Fruit fly (Drosophila melanogaster) whole organism, embryonic: ENCODE data around the gene FucTD.

Source experiments
- Atf6 ChIP-seq: fragments of 200-800 bp; sonication (Bioruptor generic); IDR thresholded peaks from 2 replicates; pipeline ENCODE4 v1.3.6; 2022; ENCODE audit warnings: missing biosample characterization, missing genetic modification characterization
- Bgb ChIP-seq: fragments of 200-800 bp; sonication (Bioruptor generic); IDR thresholded peaks from 2 replicates; pipeline ENCODE4 v1.3.6; 2022; ENCODE audit warnings: missing biosample characterization, missing genetic modification characterization; ENCODE audit not compliant: partially characterized antibody
- CG10565 ChIP-seq: fragments of 200-800 bp; sonication (Bioruptor generic); optimal IDR thresholded peaks from 3 replicates; lab custom pipeline; 2016; ENCODE audit warnings: missing biosample characterization, mild to moderate bottlenecking, missing genetic modification characterization
- CG11695 ChIP-seq: fragments of 200-800 bp; sonication (Bioruptor generic); IDR thresholded peaks from 3 replicates; pipeline ENCODE4 v1.3.6; 2022; ENCODE audit warnings: missing biosample characterization, missing genetic modification characterization
- CG11696 ChIP-seq: fragments of 200-800 bp; sonication (Bioruptor generic); IDR thresholded peaks from 2 replicates; pipeline ENCODE4 v1.3.6; 2022; ENCODE audit warnings: missing biosample characterization, missing genetic modification characterization
- CG11723 ChIP-seq: fragments of 200-800 bp; sonication (Bioruptor generic); optimal IDR thresholded peaks from 2 replicates; lab custom pipeline; 2017; ENCODE audit warnings: missing biosample characterization, mild to moderate bottlenecking, missing genetic modification characterization
- CG12219 ChIP-seq: fragments of 200-800 bp; sonication (Bioruptor generic); optimal IDR thresholded peaks from 3 replicates; lab custom pipeline; 2018; ENCODE audit warnings: missing biosample characterization, mild to moderate bottlenecking, missing genetic modification characterization
- CG12769 ChIP-seq: fragments of 200-800 bp; sonication (Bioruptor generic); optimal IDR thresholded peaks from 2 replicates; lab custom pipeline; 2019; ENCODE audit warnings: missing biosample characterization, mild to moderate bottlenecking, missing genetic modification characterization, moderate library complexity
- CG14860 ChIP-seq: fragments of 200-800 bp; sonication (Bioruptor generic); IDR thresholded peaks from 3 replicates; pipeline ENCODE4 v1.3.6; 2022; ENCODE audit warnings: missing biosample characterization, missing genetic modification characterization; ENCODE audit not compliant: partially characterized antibody
- CG14965 ChIP-seq: fragments of 200-800 bp; sonication (Bioruptor generic); optimal IDR thresholded peaks from 2 replicates; lab custom pipeline; 2016; ENCODE audit warnings: missing biosample characterization, missing genetic modification characterization, borderline replicate concordance
- CG15601 ChIP-seq: fragments of 200-800 bp; sonication (Bioruptor generic); optimal IDR thresholded peaks from 3 replicates; lab custom pipeline; 2019; ENCODE audit warnings: missing biosample characterization, mild to moderate bottlenecking, missing genetic modification characterization, moderate library complexity
- CG17912 ChIP-seq: fragments of 200-800 bp; sonication (Bioruptor generic); optimal IDR thresholded peaks from 2 replicates; lab custom pipeline; 2018; ENCODE audit warnings: missing biosample characterization, mild to moderate bottlenecking, missing genetic modification characterization
- CG1832 ChIP-seq: fragments of 200-800 bp; sonication (Bioruptor generic); optimal IDR thresholded peaks from 2 replicates; lab custom pipeline; 2017; ENCODE audit warnings: missing biosample characterization, mild to moderate bottlenecking, missing genetic modification characterization, inconsistent platforms
- CG2116 ChIP-seq: fragments of 200-800 bp; sonication (Bioruptor generic); optimal IDR thresholded peaks from 3 replicates; lab custom pipeline; 2018; ENCODE audit warnings: missing biosample characterization, mild to moderate bottlenecking, missing genetic modification characterization
- CG2129 ChIP-seq: fragments of 200-800 bp; sonication (Bioruptor generic); IDR thresholded peaks from 2 replicates; pipeline ENCODE4 v1.3.6; 2022; ENCODE audit warnings: missing biosample characterization, missing genetic modification characterization; ENCODE audit not compliant: partially characterized antibody
- CG2199 ChIP-seq: fragments of 200-800 bp; sonication (Bioruptor generic); IDR thresholded peaks from 3 replicates; pipeline ENCODE4 v1.3.6; 2022; ENCODE audit warnings: missing biosample characterization, missing genetic modification characterization
- CG2678 ChIP-seq: fragments of 200-800 bp; sonication (Bioruptor generic); optimal IDR thresholded peaks from 3 replicates; lab custom pipeline; 2019; ENCODE audit warnings: missing biosample characterization, mild to moderate bottlenecking, missing genetic modification characterization, moderate library complexity
- CG2712 ChIP-seq: fragments of 200-800 bp; optimal IDR thresholded peaks from 3 replicates; lab custom pipeline; 2019; ENCODE audit warnings: missing biosample characterization, mild to moderate bottlenecking, missing genetic modification characterization, moderate library complexity
- CG2875 ChIP-seq: fragments of 200-800 bp; sonication (Bioruptor generic); optimal IDR thresholded peaks from 2 replicates; lab custom pipeline; 2017; ENCODE audit warnings: missing biosample characterization, mild to moderate bottlenecking, missing genetic modification characterization, missing genetic modification reagents
- CG42726 ChIP-seq: fragments of 200-800 bp; sonication (Bioruptor generic); IDR thresholded peaks from 2 replicates; pipeline ENCODE4 v1.3.6; 2022; ENCODE audit warnings: missing biosample characterization, missing genetic modification characterization; ENCODE audit not compliant: partially characterized antibody
- CG4854 ChIP-seq: fragments of 200-800 bp; sonication (Bioruptor generic); optimal IDR thresholded peaks from 2 replicates; lab custom pipeline; 2016; ENCODE audit warnings: missing biosample characterization, missing genetic modification characterization, inconsistent platforms
- CG7928 ChIP-seq: fragments of 200-800 bp; sonication (Bioruptor generic); optimal IDR thresholded peaks from 2 replicates; lab custom pipeline; 2017; ENCODE audit warnings: missing biosample characterization, mild to moderate bottlenecking, missing genetic modification characterization
- CG8089 ChIP-seq: fragments of 200-800 bp; sonication (Bioruptor generic); optimal IDR thresholded peaks from 3 replicates; lab custom pipeline; 2016; ENCODE audit warnings: missing biosample characterization, missing genetic modification characterization
- CG8924 ChIP-seq: fragments of 200-800 bp; optimal IDR thresholded peaks from 3 replicates; lab custom pipeline; 2019; ENCODE audit warnings: missing biosample characterization, mild to moderate bottlenecking, missing genetic modification characterization, moderate library complexity
- Dbx ChIP-seq: fragments of 200-800 bp; sonication (Bioruptor generic); IDR thresholded peaks from 3 replicates; pipeline ENCODE4 v1.3.6; 2022; ENCODE audit warnings: missing biosample characterization, missing genetic modification characterization
- HLH4C ChIP-seq: fragments of 200-800 bp; sonication (Bioruptor generic); IDR thresholded peaks from 3 replicates; pipeline ENCODE4 v1.3.6; 2022; ENCODE audit warnings: missing biosample characterization, missing genetic modification characterization; ENCODE audit not compliant: partially characterized antibody
- Hand ChIP-seq: fragments of 200-800 bp; sonication (Bioruptor generic); optimal IDR thresholded peaks from 2 replicates; lab custom pipeline; 2017; ENCODE audit warnings: mild to moderate bottlenecking, missing biosample characterization, missing genetic modification reagents, missing genetic modification characterization
- Hmx ChIP-seq: fragments of 200-800 bp; sonication (Bioruptor generic); optimal IDR thresholded peaks from 2 replicates; lab custom pipeline; 2016; ENCODE audit warnings: missing biosample characterization, missing genetic modification characterization
- Jarid2 ChIP-seq: fragments of 200-800 bp; sonication (Bioruptor generic); optimal IDR thresholded peaks from 3 replicates; lab custom pipeline; 2017; ENCODE audit warnings: mild to moderate bottlenecking, missing biosample characterization, missing genetic modification reagents, missing genetic modification characterization
- Med ChIP-seq: fragments of 200-800 bp; sonication (Bioruptor generic); peaks from one replicate; lab custom pipeline; 2016; ENCODE audit warnings: missing biosample characterization, missing genetic modification characterization, mild to moderate bottlenecking, inconsistent platforms, moderate library complexity
- Mes4 ChIP-seq: fragments of 200-800 bp; sonication (Bioruptor generic); optimal IDR thresholded peaks from 2 replicates; lab custom pipeline; 2016; ENCODE audit warnings: missing biosample characterization, missing genetic modification characterization
- Opbp ChIP-seq: fragments of 200-800 bp; sonication (Bioruptor generic); IDR thresholded peaks from 3 replicates; pipeline ENCODE4 v1.3.6; 2022; ENCODE audit warnings: missing biosample characterization, missing genetic modification characterization; ENCODE audit not compliant: partially characterized antibody
- Pdp1 ChIP-seq, 2 experiments: fragments of 200-800 bp; sonication (Bioruptor generic); optimal IDR thresholded peaks; 3 replicates each; lab custom pipeline; 2016; ENCODE audit warnings: missing biosample characterization in 2 of 2, missing genetic modification characterization in 2 of 2, mild to moderate bottlenecking in 1 of 2, moderate library complexity in 1 of 2
- Sox102F ChIP-seq: fragments of 200-800 bp; sonication (Bioruptor generic); optimal IDR thresholded peaks from 2 replicates; lab custom pipeline; 2018; ENCODE audit warnings: missing biosample characterization, mild to moderate bottlenecking, missing genetic modification characterization, moderate library complexity
- Ssrp ChIP-seq: fragments of 200-800 bp; sonication (Bioruptor generic); optimal IDR thresholded peaks from 2 replicates; lab custom pipeline; 2018; ENCODE audit warnings: missing biosample characterization, mild to moderate bottlenecking, missing genetic modification characterization, moderate library complexity
- Vsx1 ChIP-seq: fragments of 200-800 bp; sonication (Bioruptor generic); optimal IDR thresholded peaks from 2 replicates; lab custom pipeline; 2017; ENCODE audit warnings: missing biosample characterization, mild to moderate bottlenecking, missing genetic modification characterization, missing genetic modification reagents
- abd-A ChIP-seq: fragments of 200-800 bp; sonication (Bioruptor generic); optimal IDR thresholded peaks from 3 replicates; lab custom pipeline; 2019; ENCODE audit warnings: missing biosample characterization, mild to moderate bottlenecking, missing genetic modification characterization, moderate library complexity
- amos ChIP-seq: fragments of 200-800 bp; sonication (Bioruptor generic); IDR thresholded peaks from 2 replicates; pipeline ENCODE4 v1.3.6; 2022; ENCODE audit warnings: missing biosample characterization, missing genetic modification characterization; ENCODE audit not compliant: partially characterized antibody
- ash1 ChIP-seq: fragments of 200-800 bp; sonication (Bioruptor generic); optimal IDR thresholded peaks from 2 replicates; lab custom pipeline; 2018; ENCODE audit warnings: missing biosample characterization, mild to moderate bottlenecking, missing genetic modification characterization
- bowl ChIP-seq: fragments of 200-800 bp; sonication (Bioruptor generic); IDR thresholded peaks from 2 replicates; pipeline ENCODE4 v1.3.6; 2022; ENCODE audit warnings: missing biosample characterization, missing genetic modification characterization
- emc ChIP-seq: fragments of 200-800 bp; sonication (Bioruptor generic); optimal IDR thresholded peaks from 2 replicates; lab custom pipeline; 2016; ENCODE audit warnings: missing biosample characterization, missing genetic modification characterization
- fd102C ChIP-seq: fragments of 200-800 bp; sonication (Bioruptor generic); optimal IDR thresholded peaks from 2 replicates; lab custom pipeline; 2018; ENCODE audit warnings: missing biosample characterization, mild to moderate bottlenecking, missing genetic modification characterization, moderate library complexity
- hkb ChIP-seq, 2 experiments: fragments of 200-800 bp in 1 of 2; fragments of >200 bp in 1 of 2; sonication (Bioruptor generic) in 1 of 2; IDR thresholded peaks in 1 of 2; optimal IDR thresholded peaks in 1 of 2; 2 replicates each; pipeline versions ENCODE4 v1.3.6 to Lab custom; 2017 to 2022; ENCODE audit warnings: missing biosample characterization in 1 of 2, missing genetic modification characterization in 1 of 2
- jumu ChIP-seq: fragments of 200-800 bp; sonication (Bioruptor generic); optimal IDR thresholded peaks from 3 replicates; lab custom pipeline; 2016; ENCODE audit warnings: missing biosample characterization, missing genetic modification characterization
- peb ChIP-seq: fragments of 200-800 bp; sonication (Bioruptor generic); IDR thresholded peaks from 2 replicates; pipeline ENCODE4 v1.3.6; 2022; ENCODE audit warnings: missing biosample characterization, missing genetic modification characterization
- stc ChIP-seq: fragments of 200-800 bp; sonication (Bioruptor generic); IDR thresholded peaks from 2 replicates; pipeline ENCODE4 v1.3.6; 2022; ENCODE audit warnings: missing biosample characterization, missing genetic modification characterization
- toy ChIP-seq: fragments of 200-800 bp; sonication (Bioruptor generic); IDR thresholded peaks from 2 replicates; pipeline ENCODE4 v1.3.6; 2022; ENCODE audit warnings: missing biosample characterization, missing genetic modification characterization
- wek ChIP-seq: fragments of 200-800 bp; sonication (Bioruptor generic); optimal IDR thresholded peaks from 3 replicates; lab custom pipeline; 2018; ENCODE audit warnings: missing biosample characterization, mild to moderate bottlenecking, missing genetic modification characterization, moderate library complexity

Gene FucTD

dm6 chr3L:1401364-1401978 is 14.6 kb upstream of the FucTD start (continued):
- TF ChIP-seq Mes4 (no peak), peb (GFP tag; lab: Robert Waterston, UW) (no peak), CG2116 (GFP tag; lab: Kevin White, UChicago) (no peak), CG2875 (GFP tag; lab: Kevin White, UChicago) (no peak), emc (GFP tag; lab: Kevin White, UChicago) (no peak), ash1 (GFP tag; lab: Kevin White, UChicago) (no peak), amos (GFP tag; lab: Robert Waterston, UW) (peak; percentile 60; the same call in 1 of the 2 replicates), CG8924 (tag; lab: Kevin White, UChicago) (no peak), CG1832 (GFP tag; lab: Kevin White, UChicago) (no peak), CG11695 (no peak), Vsx1 (GFP tag; lab: Kevin White, UChicago) (no peak), CG2129 (0 out of 2 replicates have a peak, but pooled peaks have one; percentile 22), CG2712 (tag; lab: Kevin White, UChicago) (no peak), HLH4C (peak; percentile 58; the same call in 2 of the 3 replicates), Med (no peak), CG17912 (GFP tag; lab: Kevin White, UChicago) (no peak), stc (GFP tag; lab: Robert Waterston, UW) (peak; percentile 20; the same call in 1 of the 2 replicates), fd102C (GFP tag; lab: Kevin White, UChicago) (no peak), CG4854 (GFP tag; lab: Kevin White, UChicago) (no peak), Atf6 (GFP tag; lab: Robert Waterston, UW) (no peak), CG11696 (no peak), jumu (no peak), CG14965 (GFP tag; lab: Kevin White, UChicago) (no peak), toy (no peak), Hand (GFP tag; lab: Kevin White, UChicago) (no peak), Dbx (no peak), CG8089 (GFP tag; lab: Kevin White, UChicago) (no peak), CG10565 (GFP tag; lab: Kevin White, UChicago) (no peak), bowl (GFP tag; lab: Robert Waterston, UW) (no peak), Hmx (no peak), Jarid2 (GFP tag; lab: Kevin White, UChicago) (no peak), CG7928 (no peak), Opbp (GFP tag; lab: Robert Waterston, UW) (peak; percentile 32; the same call in 2 of the 3 replicates), hkb (optimal IDR thresholded peaks at IDR 0.05; lab: Kevin White, UChicago) (no peak), hkb (GFP tag; IDR thresholded peaks at IDR 0.05; lab: Robert Waterston, UW) (no peak), Bgb (peak; percentile 50), Ssrp (tag; lab: Kevin White, UChicago) (no peak), wek (GFP tag; lab: Kevin White, UChicago) (no peak), CG14860 (GFP tag; lab: Robert Waterston, UW) (peak; percentile 56; the same call in 2 of the 3 replicates), CG12219 (GFP tag; lab: Kevin White, UChicago) (no peak), CG42726 (GFP tag; lab: Robert Waterston, UW) (peak; percentile 38), CG12769 (peak; percentile 33), abd-A (no peak), Sox102F (GFP tag; lab: Kevin White, UChicago) (no peak), CG2199 (no peak), CG11723 (GFP tag; lab: Kevin White, UChicago) (no peak), Pdp1 (GFP tag; optimal IDR thresholded peaks at IDR 0.05; lab: Kevin White, UChicago) (peak in 1 of 2 experiments; percentile 88), CG15601 (tag; lab: Kevin White, UChicago) (no peak), CG2678 (tag; lab: Kevin White, UChicago) (no peak)
